Fruit fly (Drosophila melanogaster) whole organism, embryonic: ENCODE data around the gene Cpr76Bb.
A peak's percentile ranks its signal among the peaks of the same experiment; 100 is the strongest.

Experiments used
- Adf1 ChIP-seq: fragments of 200-800 bp; sonication (Bioruptor generic); IDR thresholded peaks from 2 replicates; pipeline ENCODE4 v1.3.6; 2022; ENCODE audit warnings: missing biosample characterization, missing genetic modification characterization
- CG10321 ChIP-seq: fragments of 200-800 bp; sonication (Bioruptor generic); IDR thresholded peaks from 2 replicates; pipeline ENCODE4 v1.3.6; 2022; ENCODE audit warnings: missing biosample characterization, missing genetic modification characterization
- CG12236 ChIP-seq: fragments of 200-800 bp; sonication (Bioruptor generic); optimal IDR thresholded peaks from 2 replicates; lab custom pipeline; 2016; ENCODE audit warnings: missing biosample characterization, missing genetic modification characterization
- CG12769 ChIP-seq: fragments of 200-800 bp; sonication (Bioruptor generic); optimal IDR thresholded peaks from 2 replicates; lab custom pipeline; 2019; ENCODE audit warnings: missing biosample characterization, mild to moderate bottlenecking, missing genetic modification characterization, moderate library complexity
- CG13894 ChIP-seq: fragments of 200-800 bp; sonication (Bioruptor generic); optimal IDR thresholded peaks from 3 replicates; lab custom pipeline; 2018; ENCODE audit warnings: missing biosample characterization, mild to moderate bottlenecking, missing genetic modification characterization, moderate library complexity
- CG14965 ChIP-seq: fragments of 200-800 bp; sonication (Bioruptor generic); optimal IDR thresholded peaks from 2 replicates; lab custom pipeline; 2016; ENCODE audit warnings: missing biosample characterization, missing genetic modification characterization, borderline replicate concordance
- CG1529 ChIP-seq: fragments of 200-800 bp; sonication (Bioruptor generic); optimal IDR thresholded peaks from 3 replicates; lab custom pipeline; 2018; ENCODE audit warnings: missing biosample characterization, missing genetic modification characterization
- CG16813 ChIP-seq: fragments of 200-800 bp; sonication (Bioruptor generic); IDR thresholded peaks from 3 replicates; pipeline ENCODE4 v1.3.6; 2022; ENCODE audit warnings: missing biosample characterization, missing genetic modification characterization; ENCODE audit not compliant: partially characterized antibody
- CG34224 ChIP-seq: fragments of 200-800 bp; sonication (Bioruptor generic); IDR thresholded peaks from 3 replicates; pipeline ENCODE4 v1.3.6; 2022; ENCODE audit warnings: missing biosample characterization, missing genetic modification characterization; ENCODE audit not compliant: partially characterized antibody
- CG42726 ChIP-seq: fragments of 200-800 bp; sonication (Bioruptor generic); IDR thresholded peaks from 2 replicates; pipeline ENCODE4 v1.3.6; 2022; ENCODE audit warnings: missing biosample characterization, missing genetic modification characterization; ENCODE audit not compliant: partially characterized antibody
- CG6175 ChIP-seq: fragments of 200-800 bp; sonication (Bioruptor generic); IDR thresholded peaks from 3 replicates; pipeline ENCODE4 v1.3.6; 2022; ENCODE audit warnings: missing biosample characterization, missing genetic modification characterization
- CG8765 ChIP-seq: fragments of 200-800 bp; sonication (Bioruptor generic); IDR thresholded peaks from 2 replicates; pipeline ENCODE4 v1.3.6; 2022; ENCODE audit warnings: missing biosample characterization, missing genetic modification characterization
- D ChIP-seq, 2 experiments: fragments of 200-800 bp in 1 of 2; fragments of >200 bp in 1 of 2; sonication (Bioruptor generic) in 1 of 2; optimal IDR thresholded peaks; 2 replicates in 1 of 2; 3 replicates in 1 of 2; lab custom pipeline; 2017; ENCODE audit warnings: mild to moderate bottlenecking in 1 of 2, missing biosample characterization in 1 of 2, missing genetic modification characterization in 1 of 2, missing genetic modification reagents in 1 of 2
- E2f1 ChIP-seq: fragments of 200-800 bp; sonication (Bioruptor generic); IDR thresholded peaks from 2 replicates; pipeline ENCODE4 v1.3.6; 2022; ENCODE audit warnings: missing biosample characterization, missing genetic modification characterization
- Ets65A ChIP-seq: fragments of 200-800 bp; sonication (Bioruptor generic); peaks from one replicate; lab custom pipeline; 2016; ENCODE audit warnings: missing biosample characterization, missing genetic modification characterization
- HLHmδ ChIP-seq: fragments of 200-800 bp; sonication (Bioruptor generic); optimal IDR thresholded peaks from 2 replicates; lab custom pipeline; 2018; ENCODE audit warnings: missing biosample characterization, mild to moderate bottlenecking, missing genetic modification characterization, moderate library complexity
- Jarid2 ChIP-seq: fragments of 200-800 bp; sonication (Bioruptor generic); optimal IDR thresholded peaks from 3 replicates; lab custom pipeline; 2017; ENCODE audit warnings: mild to moderate bottlenecking, missing biosample characterization, missing genetic modification reagents, missing genetic modification characterization
- Lim3 ChIP-seq: fragments of 200-800 bp; sonication (Bioruptor generic); IDR thresholded peaks from 2 replicates; pipeline ENCODE4 v1.3.6; 2022; ENCODE audit warnings: missing biosample characterization, missing genetic modification characterization
- Mrtf ChIP-seq: fragments of 200-800 bp; sonication (Bioruptor generic); IDR thresholded peaks from 3 replicates; pipeline ENCODE4 v1.3.6; 2022; ENCODE audit warnings: missing biosample characterization, missing genetic modification characterization
- Pdp1 ChIP-seq, 2 experiments: fragments of 200-800 bp; sonication (Bioruptor generic); optimal IDR thresholded peaks; 3 replicates each; lab custom pipeline; 2016; ENCODE audit warnings: missing biosample characterization in 2 of 2, missing genetic modification characterization in 2 of 2, mild to moderate bottlenecking in 1 of 2, moderate library complexity in 1 of 2
- Scr ChIP-seq: fragments of 200-800 bp; sonication (Bioruptor generic); IDR thresholded peaks from 2 replicates; pipeline ENCODE4 v1.3.6; 2022; ENCODE audit warnings: missing biosample characterization, missing genetic modification characterization; ENCODE audit not compliant: partially characterized antibody
- cas ChIP-seq: fragments of 200-800 bp; sonication (Bioruptor generic); IDR thresholded peaks from 2 replicates; pipeline ENCODE4 v1.3.6; 2022; ENCODE audit warnings: missing biosample characterization, missing genetic modification characterization
- cg ChIP-seq: fragments of 200-800 bp; sonication (Bioruptor generic); optimal IDR thresholded peaks from 3 replicates; lab custom pipeline; 2019; ENCODE audit warnings: missing biosample characterization, mild to moderate bottlenecking, missing genetic modification characterization, moderate library complexity
- chinmo ChIP-seq: fragments of 200-800 bp; sonication (Bioruptor generic); IDR thresholded peaks from 4 replicates; pipeline ENCODE4 v1.3.6; 2022; ENCODE audit warnings: missing biosample characterization, missing genetic modification characterization; ENCODE audit not compliant: partially characterized antibody
- ci ChIP-seq: fragments of 200-800 bp; sonication (Bioruptor generic); IDR thresholded peaks from 3 replicates; pipeline ENCODE4 v1.3.6; 2022; ENCODE audit warnings: missing biosample characterization, missing genetic modification characterization
- corto ChIP-seq: fragments of 200-800 bp; sonication (Bioruptor generic); optimal IDR thresholded peaks from 2 replicates; lab custom pipeline; 2016; ENCODE audit warnings: missing biosample characterization, mild to moderate bottlenecking, missing genetic modification characterization, moderate library complexity
- crol ChIP-seq: fragments of 200-800 bp; sonication (Bioruptor generic); IDR thresholded peaks from 2 replicates; pipeline ENCODE4 v1.3.6; 2022; ENCODE audit warnings: missing biosample characterization, missing genetic modification characterization
- dysf ChIP-seq: fragments of 200-800 bp; sonication (Bioruptor generic); IDR thresholded peaks from 3 replicates; pipeline ENCODE4 v1.3.6; 2022; ENCODE audit warnings: missing biosample characterization, missing genetic modification characterization
- en ChIP-seq: fragments of 200-800 bp; sonication (Bioruptor generic); optimal IDR thresholded peaks from 2 replicates; lab custom pipeline; 2016; ENCODE audit warnings: missing biosample characterization, missing genetic modification characterization
- gcm2 ChIP-seq: fragments of 200-800 bp; sonication (Bioruptor generic); optimal IDR thresholded peaks from 2 replicates; lab custom pipeline; 2016; ENCODE audit warnings: missing biosample characterization, missing genetic modification characterization
- gfzf ChIP-seq: fragments of 200-800 bp; sonication (Bioruptor generic); optimal IDR thresholded peaks from 2 replicates; lab custom pipeline; 2016; ENCODE audit warnings: missing biosample characterization, mild to moderate bottlenecking, missing genetic modification characterization, moderate library complexity
- klu ChIP-seq: fragments of 200-800 bp; sonication (Bioruptor generic); IDR thresholded peaks from 2 replicates; pipeline ENCODE4 v1.3.6; 2022; ENCODE audit warnings: missing biosample characterization, missing genetic modification characterization
- kni ChIP-seq: fragments of 200-800 bp; sonication (Bioruptor generic); optimal IDR thresholded peaks from 3 replicates; lab custom pipeline; 2017; ENCODE audit warnings: mild to moderate bottlenecking, missing biosample characterization, missing genetic modification reagents, missing genetic modification characterization
- lab ChIP-seq: fragments of 200-800 bp; sonication (Bioruptor generic); optimal IDR thresholded peaks from 3 replicates; lab custom pipeline; 2017; ENCODE audit warnings: missing biosample characterization, missing genetic modification characterization, mild to moderate bottlenecking, moderate library complexity, missing genetic modification reagents
- maf-S ChIP-seq: fragments of 200-800 bp; sonication (Bioruptor generic); optimal IDR thresholded peaks from 2 replicates; lab custom pipeline; 2016; ENCODE audit warnings: missing biosample characterization, missing genetic modification characterization
- oc ChIP-seq: fragments of 200-800 bp; sonication (Bioruptor generic); optimal IDR thresholded peaks from 2 replicates; lab custom pipeline; 2018; ENCODE audit warnings: missing biosample characterization, mild to moderate bottlenecking, missing genetic modification characterization, moderate library complexity
- onecut ChIP-seq: fragments of 200-800 bp; sonication (Bioruptor generic); IDR thresholded peaks from 2 replicates; pipeline ENCODE4 v1.3.6; 2022; ENCODE audit warnings: missing biosample characterization, missing genetic modification characterization
- pfk ChIP-seq: fragments of 200-800 bp; sonication (Bioruptor generic); optimal IDR thresholded peaks from 2 replicates; lab custom pipeline; 2018; ENCODE audit warnings: missing biosample characterization, mild to moderate bottlenecking, missing genetic modification characterization, moderate library complexity
- prd ChIP-seq, 3 experiments: fragments of >200 bp in 2 of 3; fragments of 200-800 bp in 1 of 3; sonication (Bioruptor generic) in 1 of 3; optimal IDR thresholded peaks in 2 of 3; IDR thresholded peaks in 1 of 3; 2 replicates in 2 of 3; 3 replicates in 1 of 3; pipeline versions ENCODE4 v1.3.6 to Lab custom; 2017 to 2022; ENCODE audit warnings: missing biosample characterization in 1 of 3, missing genetic modification characterization in 1 of 3
- run ChIP-seq: fragments of 200-800 bp; sonication (Bioruptor generic); optimal IDR thresholded peaks from 3 replicates; lab custom pipeline; 2018; ENCODE audit warnings: missing biosample characterization, mild to moderate bottlenecking, missing genetic modification characterization
- sd ChIP-seq: fragments of 200-800 bp; sonication (Bioruptor generic); optimal IDR thresholded peaks from 3 replicates; lab custom pipeline; 2018; ENCODE audit warnings: missing biosample characterization, mild to moderate bottlenecking, missing genetic modification characterization, moderate library complexity
- slp2 ChIP-seq: fragments of 200-800 bp; sonication (Bioruptor generic); optimal IDR thresholded peaks from 2 replicates; lab custom pipeline; 2016; ENCODE audit warnings: missing biosample characterization, missing genetic modification characterization
- sna ChIP-seq: fragments of 200-800 bp; sonication (Bioruptor generic); IDR thresholded peaks from 2 replicates; pipeline ENCODE4 v1.3.6; 2022; ENCODE audit warnings: missing biosample characterization, missing genetic modification characterization; ENCODE audit not compliant: partially characterized antibody
- stc ChIP-seq: fragments of 200-800 bp; sonication (Bioruptor generic); IDR thresholded peaks from 2 replicates; pipeline ENCODE4 v1.3.6; 2022; ENCODE audit warnings: missing biosample characterization, missing genetic modification characterization
- stwl ChIP-seq: fragments of 200-800 bp; sonication (Bioruptor generic); optimal IDR thresholded peaks from 3 replicates; lab custom pipeline; 2018; ENCODE audit warnings: missing biosample characterization, mild to moderate bottlenecking, missing genetic modification characterization, moderate library complexity
- tll ChIP-seq, 2 experiments: fragments of 200-800 bp in 1 of 2; fragments of >200 bp in 1 of 2; sonication (Bioruptor generic) in 1 of 2; optimal IDR thresholded peaks; 2 replicates each; lab custom pipeline; 2017 to 2019; ENCODE audit warnings: missing biosample characterization in 2 of 2, missing genetic modification characterization in 2 of 2, mild to moderate bottlenecking in 1 of 2, moderate library complexity in 1 of 2
- zf30C ChIP-seq: fragments of 200-800 bp; sonication (Bioruptor generic); optimal IDR thresholded peaks from 3 replicates; lab custom pipeline; 2018; ENCODE audit warnings: missing biosample characterization, mild to moderate bottlenecking, missing genetic modification characterization

Gene Cpr76Bb

dm6 chr3L:19562146-19562700, 42.8 kb downstream of the Cpr76Bb start:
- no peak for TF ChIP-seq stwl (tag; lab: Kevin White, UChicago)
- TF ChIP-seq Scr: 0 out of 2 replicates have a peak, but pooled peaks have one; percentile 25
- peak; percentile 40 for TF ChIP-seq oc (tag; lab: Kevin White, UChicago)
- peak; percentile 25; the same call in 1 of the 2 replicates for TF ChIP-seq sna
- TF ChIP-seq CG6175: peak; percentile 90
- no peak for TF ChIP-seq CG14965 (GFP tag; lab: Kevin White, UChicago)
- TF ChIP-seq D (optimal IDR thresholded peaks at IDR 0.05; lab: Kevin White, UChicago): peak; percentile 93
- TF ChIP-seq D (GFP tag; optimal IDR thresholded peaks at IDR 0.05; lab: Kevin White, UChicago): no peak
- peak; percentile 94 for TF ChIP-seq Adf1 (GFP tag; lab: Robert Waterston, UW)
- TF ChIP-seq stc (GFP tag; lab: Robert Waterston, UW): no peak
- TF ChIP-seq prd (optimal IDR thresholded peaks at IDR 0.05; lab: Kevin White, UChicago): no peak
- no peak for TF ChIP-seq prd (GFP tag; IDR thresholded peaks at IDR 0.05; lab: Robert Waterston, UW)
- no peak for TF ChIP-seq gcm2
- peak; percentile 34 for TF ChIP-seq sd
- TF ChIP-seq Lim3 (GFP tag; lab: Robert Waterston, UW): no peak
- 0 out of 2 replicates have a peak, but pooled peaks have one; percentile 30 for TF ChIP-seq crol
- TF ChIP-seq CG42726 (GFP tag; lab: Robert Waterston, UW): peak; percentile 42; the same call in 1 of the 2 replicates
- peak; percentile 47 for TF ChIP-seq CG13894 (tag; lab: Kevin White, UChicago)
- TF ChIP-seq CG12236 (GFP tag; lab: Kevin White, UChicago): no peak
- TF ChIP-seq Mrtf (GFP tag; lab: Robert Waterston, UW): no peak
- TF ChIP-seq cas (GFP tag; lab: Robert Waterston, UW): no peak
- 0 out of 3 replicates have a peak, but pooled peaks have one; percentile 8 for TF ChIP-seq dysf (GFP tag; lab: Robert Waterston, UW)
- TF ChIP-seq cg (GFP tag; lab: Kevin White, UChicago): peak; percentile 85
- TF ChIP-seq lab (GFP tag; lab: Kevin White, UChicago): no peak
- TF ChIP-seq slp2 (GFP tag; lab: Kevin White, UChicago): no peak
- TF ChIP-seq CG34224 (GFP tag; lab: Robert Waterston, UW): peak; percentile 18; the same call in 1 of the 3 replicates
- no peak for TF ChIP-seq klu (GFP tag; lab: Robert Waterston, UW)
- 0 out of 4 replicates have a peak, but pooled peaks have one; percentile 64 for TF ChIP-seq chinmo (GFP tag; lab: Robert Waterston, UW)
- TF ChIP-seq Jarid2 (GFP tag; lab: Kevin White, UChicago): peak; percentile 31
- TF ChIP-seq CG16813: 0 out of 3 replicates have a peak, but pooled peaks have one; percentile 2
- TF ChIP-seq CG8765 (GFP tag; lab: Robert Waterston, UW): no peak
- TF ChIP-seq maf-S: no peak
- peak; percentile 16; the same call in 1 of the 2 replicates for TF ChIP-seq onecut (GFP tag; lab: Robert Waterston, UW)
- TF ChIP-seq CG1529: no peak
- TF ChIP-seq Ets65A: no peak
- TF ChIP-seq run (tag; lab: Kevin White, UChicago): no peak
- no peak for TF ChIP-seq CG10321
- peak; percentile 93 for TF ChIP-seq CG12769
- TF ChIP-seq en (GFP tag; lab: Kevin White, UChicago): no peak
- peak; percentile 33; the same call in 1 of the 2 replicates for TF ChIP-seq E2f1 (GFP tag; lab: Robert Waterston, UW)
- TF ChIP-seq kni (GFP tag; lab: Kevin White, UChicago): peak; percentile 96
- TF ChIP-seq pfk (GFP tag; lab: Kevin White, UChicago): no peak
- peak; percentile 17 for TF ChIP-seq zf30C
- peak in 1 of 2 experiments; percentile 55 for TF ChIP-seq Pdp1 (GFP tag; optimal IDR thresholded peaks at IDR 0.05; lab: Kevin White, UChicago)
- TF ChIP-seq corto: no peak
- 0 out of 3 replicates have a peak, but pooled peaks have one; percentile 34 for TF ChIP-seq ci (GFP tag; lab: Robert Waterston, UW)
- no peak for TF ChIP-seq gfzf (GFP tag; lab: Kevin White, UChicago)
- peak in 1 of 2 experiments; percentile 38 for TF ChIP-seq tll (GFP tag; optimal IDR thresholded peaks at IDR 0.05; lab: Kevin White, UChicago)
- TF ChIP-seq HLHmδ: peak; percentile 37
